Fruit fly (Drosophila melanogaster) Kc167 (cell line): ENCODE results near the gene CG42504.

Experiments
- Myc ChIP-seq: fragments of >200 bp; optimal IDR thresholded peaks from 2 replicates; lab custom pipeline; 2017; ENCODE audit warnings: missing external identifiers
- Sin3A ChIP-seq: fragments of >200 bp; optimal IDR thresholded peaks from 2 replicates; lab custom pipeline; 2018; ENCODE audit warnings: missing external identifiers
- h ChIP-seq: fragments of >200 bp; optimal IDR thresholded peaks from 3 replicates; lab custom pipeline; 2018; ENCODE audit warnings: missing external identifiers
- insv ChIP-seq: fragments of >200 bp; optimal IDR thresholded peaks from 3 replicates; lab custom pipeline; 2018; ENCODE audit warnings: missing external identifiers
- psq ChIP-seq: fragments of >200 bp; optimal IDR thresholded peaks from 2 replicates; lab custom pipeline; 2017; ENCODE audit warnings: missing external identifiers
- ttk ChIP-seq: sonication (Bioruptor generic); optimal IDR thresholded peaks from 2 replicates; lab custom pipeline; 2017; ENCODE audit warnings: missing external identifiers

The CG42504 gene

DNA sequence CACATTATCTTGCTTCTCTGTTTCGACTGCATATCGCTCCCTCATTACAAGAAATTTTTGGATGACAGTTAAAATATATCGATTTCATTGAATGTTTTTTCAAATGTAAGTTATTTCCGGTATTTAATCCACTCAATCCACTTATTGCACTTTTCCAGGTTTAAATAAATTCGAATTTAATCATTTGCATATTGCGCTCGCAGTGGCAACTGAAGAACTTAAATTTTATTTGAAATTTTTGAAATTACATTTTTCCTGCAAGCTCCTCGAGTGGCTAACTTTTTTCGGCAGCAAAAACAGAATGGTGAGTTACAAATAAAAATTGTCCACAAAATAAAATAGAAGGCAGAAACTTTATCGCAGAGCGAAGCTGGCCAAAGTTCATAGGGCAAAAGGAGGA, at the start of gene CG42504, which contains the start of the genes CG31358 and CG42505:
Gene CG42504 (minus strand): TSS at position 101 of the 400 bp plus-strand sequence.
Gene CG31358 (minus strand): TSS at position 101 of the 400 bp plus-strand sequence.
Gene CG42505 (minus strand): TSS at position 101 of the 400 bp plus-strand sequence.
- no peak for TF ChIP-seq h (lab: Kevin White, UChicago)
- TF ChIP-seq psq (lab: Kevin White, UChicago), result no peak
- TF ChIP-seq Myc, result no peak
- no peak for TF ChIP-seq ttk (lab: Kevin White, UChicago)
- TF ChIP-seq insv (lab: Kevin White, UChicago), result no peak
- no peak for TF ChIP-seq Sin3A (lab: Kevin White, UChicago)

DNA sequence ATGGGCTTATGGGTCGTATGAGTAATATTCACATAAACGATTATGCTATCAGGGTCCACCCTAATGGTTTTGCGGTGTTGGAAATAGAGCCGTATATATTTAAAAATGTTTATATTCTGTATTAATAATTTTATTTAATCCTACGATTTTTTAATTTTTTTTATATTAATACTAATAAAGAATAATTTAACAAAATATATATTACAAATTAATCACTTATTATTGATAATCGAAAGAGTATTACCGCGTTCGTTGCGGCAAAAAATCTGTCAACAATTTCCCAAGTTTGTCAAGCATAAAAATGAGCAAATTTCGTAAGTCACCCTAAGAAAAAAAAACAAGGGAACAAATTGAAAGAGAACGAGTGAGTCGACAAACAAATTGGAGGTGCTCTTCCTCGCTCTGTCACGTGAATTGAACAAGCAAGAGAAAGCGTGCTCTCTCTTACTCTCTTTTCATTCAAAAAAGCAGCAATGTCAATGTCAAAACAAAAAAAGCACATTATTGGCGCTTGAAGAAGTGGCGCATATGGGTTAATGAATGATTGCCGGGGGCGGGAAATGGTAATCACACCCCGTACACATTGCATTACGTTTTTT, 48.9 kb upstream of the CG42504 start:
- TF ChIP-seq ttk (lab: Kevin White, UChicago) (no peak), Myc (no peak), insv (lab: Kevin White, UChicago) (no peak), h (lab: Kevin White, UChicago) (no peak), Sin3A (lab: Kevin White, UChicago) (no peak), psq (lab: Kevin White, UChicago) (no peak)

DNA sequence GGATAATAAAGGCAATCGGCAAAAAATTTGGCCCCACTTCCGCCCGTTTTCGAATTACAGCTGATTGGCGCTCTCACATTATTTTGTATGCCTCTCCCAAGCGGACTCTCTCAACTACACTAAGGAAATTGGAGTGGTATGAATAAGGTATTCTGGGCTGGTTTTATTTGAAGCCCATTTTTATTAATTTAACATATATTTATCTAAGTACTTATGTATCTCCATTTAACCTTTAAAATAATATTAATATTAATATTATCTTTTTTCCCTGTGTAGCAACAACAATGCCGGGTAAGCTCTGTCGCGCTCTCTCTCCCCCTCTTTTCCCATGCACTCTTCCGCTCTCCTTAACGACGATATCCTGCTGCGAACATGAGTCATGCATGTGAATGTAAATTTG, 47.4 kb upstream of the CG42504 start:
- TF ChIP-seq h (lab: Kevin White, UChicago) (no peak), psq (lab: Kevin White, UChicago) (no peak), ttk (lab: Kevin White, UChicago) (no peak), Myc (no peak), insv (lab: Kevin White, UChicago) (no peak), Sin3A (lab: Kevin White, UChicago) (no peak)

DNA sequence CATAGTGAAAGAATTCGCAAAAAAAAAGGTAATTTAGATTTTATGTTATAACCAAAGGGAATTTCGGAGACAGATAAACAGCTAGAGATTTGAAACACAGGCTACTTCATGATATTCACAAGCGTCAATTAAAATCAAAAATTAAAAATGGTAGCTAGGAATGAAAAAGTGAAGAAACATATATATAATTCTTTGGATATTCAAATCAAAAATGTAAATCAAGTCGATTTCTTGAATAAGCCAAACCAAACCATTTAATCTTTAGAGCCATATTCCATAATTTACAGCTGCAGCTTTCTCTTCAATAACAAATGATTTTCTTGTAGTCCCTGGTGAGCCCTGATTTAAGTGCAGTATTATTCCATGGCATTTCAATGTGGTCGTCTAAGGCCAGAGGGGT, 31.3 kb upstream of the CG42504 start, which contains the start of gene CG14740:
Gene CG14740 (minus strand): TSS at position 101 of the 400 bp plus-strand sequence.
- TF ChIP-seq Sin3A (lab: Kevin White, UChicago) (no peak), psq (lab: Kevin White, UChicago) (no peak), insv (lab: Kevin White, UChicago) (no peak), Myc (no peak), h (lab: Kevin White, UChicago) (no peak), ttk (lab: Kevin White, UChicago) (no peak)

DNA sequence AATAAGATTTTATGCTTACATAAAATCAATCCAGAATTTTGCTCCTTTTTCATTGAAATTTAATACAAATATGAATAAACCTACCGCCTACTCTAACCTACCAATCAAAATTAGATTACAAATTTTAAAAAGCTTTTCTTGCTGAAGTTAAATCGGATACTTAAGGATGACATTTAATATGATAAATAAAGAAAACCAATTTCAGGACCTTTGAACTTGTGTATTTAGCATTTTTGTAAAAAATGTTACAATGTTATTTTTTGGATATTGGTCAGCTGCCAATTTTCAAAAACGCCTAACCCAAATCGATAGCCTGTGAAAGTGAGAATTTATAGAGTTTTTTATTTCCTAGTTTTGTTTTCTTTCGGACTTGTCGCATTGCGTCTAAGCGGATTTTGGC, 17.6 kb upstream of the CG42504 start, which contains the start of gene CG14739:
Gene CG14739 (minus strand): TSS at position 101 of the 400 bp plus-strand sequence.
- TF ChIP-seq Myc, result no peak

DNA sequence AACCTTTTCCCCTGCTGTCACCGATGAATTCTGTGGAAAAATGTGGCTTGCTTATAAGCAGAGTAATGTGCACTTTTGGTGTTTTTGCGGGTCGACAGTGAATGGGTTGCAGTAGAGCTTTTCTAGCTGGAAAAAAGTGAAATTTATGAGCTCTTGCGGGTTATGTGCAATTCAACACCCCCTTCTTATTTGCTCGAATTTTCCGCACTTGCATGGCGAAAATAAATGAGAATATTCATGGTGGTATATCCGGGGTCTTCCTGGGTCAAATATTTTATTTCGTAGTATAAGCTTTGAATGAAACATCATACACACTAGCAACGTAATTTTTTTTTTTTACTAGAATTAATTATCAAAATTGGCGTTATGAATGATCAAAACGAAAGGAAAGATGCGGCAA, 8.7 kb upstream of the CG42504 start, which contains the start of gene CG14736:
Gene CG14736 (plus strand): TSS at position 301 of the 400 bp plus-strand sequence.
- TF ChIP-seq Sin3A (lab: Kevin White, UChicago), result no peak

DNA sequence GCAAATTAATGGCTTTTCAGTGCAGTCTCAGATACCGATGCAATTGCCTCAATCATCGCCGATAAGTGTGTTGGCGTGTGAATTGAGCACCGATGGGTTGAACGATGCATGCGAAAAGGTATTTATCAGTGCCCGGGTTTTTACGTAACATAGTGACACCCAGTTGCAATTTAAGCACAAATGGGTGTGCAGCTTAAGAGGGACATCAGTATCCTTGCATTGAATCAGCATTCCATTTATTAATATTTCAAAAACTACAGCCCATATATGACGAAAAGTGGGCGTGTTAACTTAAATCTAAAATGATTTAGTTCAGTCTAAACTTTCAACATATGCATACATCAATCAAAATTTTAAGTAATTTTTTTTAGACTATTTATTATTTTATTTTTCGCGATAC, 1.3 kb upstream of the CG42504 start, which contains the start of gene ssp5:
Gene ssp5 (plus strand): TSS at position 301 of the 400 bp plus-strand sequence.
- TF ChIP-seq Myc (no peak), ttk (lab: Kevin White, UChicago) (no peak), insv (lab: Kevin White, UChicago) (no peak), Sin3A (lab: Kevin White, UChicago) (no peak), h (lab: Kevin White, UChicago) (no peak), psq (lab: Kevin White, UChicago) (no peak)

DNA sequence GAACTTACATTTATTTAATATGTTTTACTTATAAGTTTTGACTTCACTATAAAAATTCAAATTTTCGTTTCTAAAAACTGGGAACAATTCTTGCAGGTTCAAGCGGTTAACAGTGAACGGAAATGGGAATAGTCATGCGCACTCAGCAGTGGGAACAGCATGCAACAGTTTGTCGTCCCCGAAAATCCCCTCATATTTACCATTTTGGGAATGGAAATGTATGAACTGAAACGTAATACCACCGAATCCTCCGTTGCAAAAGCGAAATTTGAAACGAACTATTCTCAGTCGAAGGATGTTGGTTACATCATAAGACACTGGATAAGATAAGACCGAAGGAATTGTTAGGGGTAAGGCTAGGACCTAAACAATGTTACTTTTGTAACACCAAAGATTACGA, 10.6 kb downstream of the CG42504 start:
- TF ChIP-seq Myc (no peak), h (lab: Kevin White, UChicago) (no peak), psq (lab: Kevin White, UChicago) (no peak), insv (lab: Kevin White, UChicago) (no peak), ttk (lab: Kevin White, UChicago) (no peak), Sin3A (lab: Kevin White, UChicago) (no peak)

DNA sequence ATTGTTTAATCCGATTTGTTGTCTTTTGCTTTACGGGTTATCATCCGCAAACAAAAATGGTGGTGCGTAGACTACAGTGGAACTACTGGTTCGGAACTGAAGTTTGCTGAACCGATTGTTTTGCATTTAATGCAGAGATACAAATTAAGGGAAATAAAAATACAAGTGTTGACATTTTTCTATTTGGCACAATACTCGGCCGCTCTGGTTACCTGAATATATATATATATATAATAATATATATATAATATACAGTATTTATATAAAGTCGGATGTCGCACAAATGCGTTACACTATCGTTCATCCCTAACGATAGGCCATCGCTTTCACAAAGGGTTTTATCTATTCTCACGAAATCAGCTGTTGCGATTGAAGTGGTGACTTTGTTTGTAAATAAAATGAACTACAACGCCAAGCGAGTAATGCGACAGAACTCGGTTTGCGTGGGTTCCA, 14.7 kb downstream of the CG42504 start, which contains the start of the genes DCAF12 and Spt3:
Gene DCAF12 (minus strand): TSS at position 204 of the 453 bp plus-strand sequence.
Gene Spt3 (plus strand): TSS at position 329 of the 453 bp plus-strand sequence.
- no peak for TF ChIP-seq insv (lab: Kevin White, UChicago)
- no peak for TF ChIP-seq Myc
- no peak for TF ChIP-seq psq (lab: Kevin White, UChicago)
- no peak for TF ChIP-seq Sin3A (lab: Kevin White, UChicago)
- no peak for TF ChIP-seq ttk (lab: Kevin White, UChicago)

DNA sequence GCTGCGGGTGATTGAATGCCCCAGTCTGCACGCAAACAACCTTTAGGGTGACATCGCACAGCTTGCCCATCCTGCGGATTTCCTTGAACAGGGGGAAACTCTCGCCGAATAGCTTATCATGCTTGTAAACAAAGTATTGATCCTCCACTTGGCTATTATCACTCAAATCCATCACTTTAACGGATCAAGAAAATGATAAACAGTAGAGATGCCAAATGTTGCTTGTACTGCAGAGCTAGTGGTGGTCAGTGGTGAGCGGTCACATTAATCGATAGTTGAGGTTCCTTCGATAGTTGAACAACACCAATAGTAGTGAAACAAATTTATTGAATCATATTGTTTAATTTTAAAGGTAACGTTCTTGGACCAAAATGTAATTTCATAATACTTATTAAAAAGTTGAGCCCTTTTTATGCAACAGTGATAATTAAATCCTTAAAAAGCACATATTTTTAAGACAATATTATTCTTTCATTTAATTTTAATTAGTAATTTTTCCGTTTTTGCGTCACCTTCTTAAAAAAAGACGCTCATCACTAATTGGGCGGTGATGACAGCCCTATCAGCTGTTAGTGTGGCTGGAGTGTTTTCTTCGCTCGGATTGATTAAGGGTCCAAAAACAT, 21.2 kb downstream of the CG42504 start, which contains the start of the genes KLHL18 and GCC185:
Gene KLHL18 (minus strand): TSS at position 233 of the 623 bp plus-strand sequence.
Gene GCC185 (plus strand): TSS at position 571 of the 623 bp plus-strand sequence.
- TF ChIP-seq psq (lab: Kevin White, UChicago) (no peak), insv (lab: Kevin White, UChicago) (no peak), Myc (no peak)

DNA sequence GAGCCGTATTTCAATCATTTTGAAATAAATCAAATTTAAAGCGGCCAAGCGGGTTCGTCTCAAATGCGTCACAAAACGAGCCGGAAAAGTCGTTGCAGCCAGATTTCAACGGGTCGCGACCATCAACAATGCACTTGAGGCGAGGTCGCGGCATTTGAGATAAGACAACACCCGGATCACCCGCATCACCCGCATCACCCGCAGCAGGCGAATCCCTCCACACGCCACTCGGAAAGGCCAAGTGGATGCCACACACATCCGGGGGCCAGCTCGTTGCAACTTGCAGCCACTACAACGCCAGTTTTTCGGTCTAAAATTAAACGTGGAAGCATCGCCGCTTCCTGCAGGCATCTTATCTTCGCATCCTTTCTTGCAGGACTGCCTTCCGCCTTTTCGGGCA, 25.1 kb downstream of the CG42504 start:
- TF ChIP-seq Myc, result no peak
- no peak for TF ChIP-seq Sin3A (lab: Kevin White, UChicago)
- no peak for TF ChIP-seq h (lab: Kevin White, UChicago)
- TF ChIP-seq insv (lab: Kevin White, UChicago), result no peak
- no peak for TF ChIP-seq psq (lab: Kevin White, UChicago)
- no peak for TF ChIP-seq ttk (lab: Kevin White, UChicago)

DNA sequence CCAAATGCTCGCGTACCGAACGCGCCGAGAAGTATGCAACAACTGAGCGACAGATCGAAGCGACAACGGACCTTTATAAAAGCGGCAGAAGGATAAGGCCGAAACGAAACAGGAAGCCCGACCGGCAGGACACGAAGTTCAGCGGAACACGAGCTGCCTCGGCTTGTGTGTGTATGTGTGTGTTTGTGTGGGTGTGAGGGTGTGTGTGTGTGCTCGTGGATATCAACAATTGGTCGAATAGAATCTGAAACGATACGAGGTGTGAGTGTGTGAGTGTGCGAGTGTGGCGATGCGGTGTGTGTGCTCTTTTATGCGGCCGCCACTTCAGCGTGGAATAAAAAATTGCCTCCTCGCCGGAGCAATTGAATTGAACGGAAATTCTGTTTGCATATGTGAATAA, 26.1 kb downstream of the CG42504 start, which contains the start of gene Tk:
Gene Tk (minus strand): TSS at position 57 of the 400 bp plus-strand sequence.
- TF ChIP-seq ttk (lab: Kevin White, UChicago) (no peak), Sin3A (lab: Kevin White, UChicago) (no peak), h (lab: Kevin White, UChicago) (no peak), insv (lab: Kevin White, UChicago) (no peak), psq (lab: Kevin White, UChicago) (no peak)
